Worm (Caenorhabditis elegans) whole organism, L1 larva: ENCODE measurements around the gene T26C5.4.

Experiments
- ama-1 ChIP-seq: fragments of 150-350 bp; optimal IDR thresholded peaks from 2 replicates; lab custom pipeline; 2014
- elt-3 ChIP-seq, 6 experiments: fragments of 150-350 bp in 1 of 6; sonication (generic microtip); optimal IDR thresholded peaks; 2 replicates each; lab custom pipeline; 2017 to 2018; ENCODE audit warnings: missing biosample characterization in 6 of 6, missing genetic modification characterization in 6 of 6, inconsistent platforms in 1 of 6
- fkh-10 ChIP-seq: sonication (generic microtip); optimal IDR thresholded peaks from 2 replicates; lab custom pipeline; 2017; ENCODE audit warnings: missing biosample characterization, missing genetic modification reagents, missing genetic modification characterization
- lin-39 ChIP-seq: fragments of 150-350 bp; optimal IDR thresholded peaks from 2 replicates; lab custom pipeline; 2014; ENCODE audit warnings: missing biosample characterization, missing genetic modification reagents, missing genetic modification characterization
- nhr-11 ChIP-seq: fragments of 150-350 bp; optimal IDR thresholded peaks from 2 replicates; lab custom pipeline; 2014; ENCODE audit warnings: missing biosample characterization, missing genetic modification characterization
- nhr-237 ChIP-seq: fragments of 150-350 bp; optimal IDR thresholded peaks from 2 replicates; lab custom pipeline; 2014; ENCODE audit warnings: missing biosample characterization, missing genetic modification characterization
- pqm-1 ChIP-seq: sonication (generic microtip); optimal IDR thresholded peaks from 3 replicates; lab custom pipeline; 2017; ENCODE audit warnings: missing biosample characterization, missing genetic modification characterization
- unc-130 ChIP-seq: fragments of 150-350 bp; optimal IDR thresholded peaks from 2 replicates; lab custom pipeline; 2017; ENCODE audit warnings: missing biosample characterization, missing genetic modification characterization, inconsistent platforms
- ztf-11 ChIP-seq, 2 experiments: sonication (generic microtip); optimal IDR thresholded peaks; 2 replicates each; lab custom pipeline; 2016 to 2017; ENCODE audit warnings: missing genetic modification characterization in 2 of 2, missing biosample characterization in 1 of 2, missing compliant biosample characterization in 1 of 2
- ztf-4 ChIP-seq: fragments of 150-350 bp; optimal IDR thresholded peaks from 2 replicates; lab custom pipeline; 2014; ENCODE audit warnings: missing biosample characterization, missing genetic modification characterization

- TF ChIP-seq lin-39 (tag; lab: Kevin White, UChicago) (no peak), nhr-237 (tag; lab: Kevin White, UChicago) (no peak), elt-3 (tag; optimal IDR thresholded peaks at IDR 0.05; lab: Kevin White, UChicago) (peak in 1 of 6 experiments; percentile 26), ama-1 (lab: Kevin White, UChicago) (no peak), fkh-10 (GFP tag; lab: Kevin White, UChicago) (no peak), ztf-11 (tag; optimal IDR thresholded peaks at IDR 0.05; lab: Kevin White, UChicago) (no peak), pqm-1 (tag; lab: Kevin White, UChicago) (no peak), unc-130 (tag; lab: Kevin White, UChicago) (no peak), nhr-11 (tag; lab: Kevin White, UChicago) (no peak), ztf-4 (tag; lab: Kevin White, UChicago) (no peak)
Observed at ce11 chrII:9241610-9242009, 8.7 kb downstream of the T26C5.4 start.
